4 fruit fly cellular contexts compared by ENCODE assay signal in the genomic region with DNA sequence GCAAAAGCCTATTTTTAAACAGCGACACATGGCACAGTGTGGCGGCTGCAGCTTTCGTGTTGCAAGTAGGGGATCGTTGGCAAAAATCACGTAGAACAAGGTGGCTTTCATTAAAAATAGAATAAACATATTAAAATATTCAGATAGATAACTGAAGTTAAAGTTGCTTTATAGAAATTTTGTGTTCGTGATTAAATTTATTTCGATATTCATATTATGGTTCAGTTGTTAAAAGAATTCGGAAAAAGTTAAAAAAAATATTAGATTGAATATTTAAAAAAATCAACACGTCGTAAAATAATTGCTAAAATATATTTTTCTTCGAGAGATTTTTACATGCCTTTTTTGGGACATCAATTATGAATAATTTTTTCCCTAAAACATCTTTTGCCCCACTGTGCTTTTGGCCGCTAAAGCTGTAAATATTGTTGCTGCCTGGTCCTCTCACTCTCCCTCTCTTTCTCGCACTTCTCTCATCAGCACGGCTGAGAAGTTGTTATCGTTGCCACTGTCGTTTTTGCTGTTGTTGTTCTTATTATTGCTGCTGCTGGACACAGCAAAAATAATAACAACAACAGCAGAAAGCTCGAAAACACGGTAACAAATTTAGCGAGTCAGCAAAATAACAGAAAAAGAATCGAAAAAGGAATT.
TF ChIP-seq lines count a peak whose summit lies in the region.

No protein-coding gene starts in this region.

TF ChIP-seq in whole organism, embryonic, 481 proteins besides CTCF, POLR2A, EP300 and RAD21 (continued from another document and continues in another):
- TF ChIP-seq Xrp1 (GFP tag; IDR thresholded peaks at IDR 0.05; lab: Robert Waterston, UW) = peak; percentile 80
- TF ChIP-seq Scr (GFP tag; IDR thresholded peaks at IDR 0.05; lab: Robert Waterston, UW; ENCODE audit: partially characterized antibody) = no peak
- TF ChIP-seq CG5180 (GFP tag; optimal IDR thresholded peaks at IDR 0.05; lab: Kevin White, UChicago) = peak; percentile 84
- peak; percentile 92 for TF ChIP-seq Hmr (GFP tag; optimal IDR thresholded peaks at IDR 0.05; lab: Kevin White, UChicago)
- peak; percentile 80 for TF ChIP-seq Nf-YB (GFP tag; optimal IDR thresholded peaks at IDR 0.05; lab: Kevin White, UChicago)
- no peak; the same call in 1 of the 2 replicates for TF ChIP-seq Dip2 (GFP tag; IDR thresholded peaks at IDR 0.05; lab: Robert Waterston, UW)
- peak; percentile 60 for TF ChIP-seq CG5953 (GFP tag; IDR thresholded peaks at IDR 0.05; lab: Robert Waterston, UW)
- TF ChIP-seq CG6654 (GFP tag; optimal IDR thresholded peaks at IDR 0.05; lab: Kevin White, UChicago) = peak; percentile 84
- peak; percentile 79 for TF ChIP-seq ci (GFP tag; IDR thresholded peaks at IDR 0.05; lab: Robert Waterston, UW)
- peak; percentile 91 for TF ChIP-seq YL-1 (GFP tag; optimal IDR thresholded peaks at IDR 0.05; lab: Kevin White, UChicago)
- TF ChIP-seq CG15011 (GFP tag; optimal IDR thresholded peaks at IDR 0.05; lab: Kevin White, UChicago) = peak; percentile 86
- peak; percentile 85 for TF ChIP-seq Hsf (GFP tag; optimal IDR thresholded peaks at IDR 0.05; lab: Kevin White, UChicago)
- TF ChIP-seq MESR4 (GFP tag; optimal IDR thresholded peaks at IDR 0.05; lab: Kevin White, UChicago) = no peak
- TF ChIP-seq BtbVII (GFP tag; optimal IDR thresholded peaks at IDR 0.05; lab: Kevin White, UChicago) = peak; percentile 83
- peak; percentile 88 for TF ChIP-seq CG30431 (GFP tag; optimal IDR thresholded peaks at IDR 0.05; lab: Kevin White, UChicago)
- peak; percentile 70 for TF ChIP-seq klu (GFP tag; IDR thresholded peaks at IDR 0.05; lab: Robert Waterston, UW)
- TF ChIP-seq da (GFP tag; optimal IDR thresholded peaks at IDR 0.05; lab: Kevin White, UChicago) = no peak
- peak; percentile 85 for TF ChIP-seq CG10462 (GFP tag; optimal IDR thresholded peaks at IDR 0.05; lab: Kevin White, UChicago)
- no peak for TF ChIP-seq fru (optimal IDR thresholded peaks at IDR 0.05; lab: Kevin White, UChicago)
- peak; percentile 59; the same call in 1 of the 2 replicates for TF ChIP-seq ham (GFP tag; IDR thresholded peaks at IDR 0.05; lab: Robert Waterston, UW)
- TF ChIP-seq CG30020 (tag; optimal IDR thresholded peaks at IDR 0.05; lab: Kevin White, UChicago) = peak; percentile 73
- peak; percentile 65; the same call in 1 of the 2 replicates for TF ChIP-seq danr (GFP tag; IDR thresholded peaks at IDR 0.05; lab: Robert Waterston, UW)
- TF ChIP-seq Jarid2 (GFP tag; optimal IDR thresholded peaks at IDR 0.05; lab: Kevin White, UChicago) = peak; percentile 58
- peak; percentile 55; the same call in 1 of the 2 replicates for TF ChIP-seq CG4730 (GFP tag; IDR thresholded peaks at IDR 0.05; lab: Robert Waterston, UW)
- peak; percentile 71 for TF ChIP-seq nom (GFP tag; optimal IDR thresholded peaks at IDR 0.05; lab: Kevin White, UChicago)
- TF ChIP-seq CG32532 (GFP tag; IDR thresholded peaks at IDR 0.05; lab: Robert Waterston, UW) = peak; percentile 84
- peak; percentile 38 for TF ChIP-seq NC2β (GFP tag; optimal IDR thresholded peaks at IDR 0.05; lab: Kevin White, UChicago)
- TF ChIP-seq Tbp (GFP tag; optimal IDR thresholded peaks at IDR 0.05; lab: Kevin White, UChicago) = no peak
- TF ChIP-seq Hmx (GFP tag; optimal IDR thresholded peaks at IDR 0.05; lab: Kevin White, UChicago) = peak; percentile 56
- TF ChIP-seq unc-4 (GFP tag; IDR thresholded peaks at IDR 0.05; lab: Robert Waterston, UW; ENCODE audit: partially characterized antibody) = no peak

TF ChIP-seq in whole organism, prepupa, 60 proteins besides CTCF, POLR2A, EP300 and RAD21 (continued from another document and continues in another):
- no peak for TF ChIP-seq fd85E (GFP tag; optimal IDR thresholded peaks at IDR 0.05; lab: Kevin White, UChicago)
- TF ChIP-seq Ets96B (tag; optimal IDR thresholded peaks at IDR 0.05; lab: Kevin White, UChicago) = peak; percentile 88
- peak; percentile 78 for TF ChIP-seq dsx (GFP tag; optimal IDR thresholded peaks at IDR 0.05; lab: Kevin White, UChicago; ENCODE audit: poor library complexity, severe bottlenecking)
- TF ChIP-seq Hr4 (GFP tag; optimal IDR thresholded peaks at IDR 0.05; lab: Kevin White, UChicago) = peak; percentile 95
- TF ChIP-seq Eip78C (GFP tag; lab: Kevin White, UChicago) = peak; percentile 98
- peak; percentile 66 for TF ChIP-seq CG1621 (tag; optimal IDR thresholded peaks at IDR 0.05; lab: Kevin White, UChicago)
- TF ChIP-seq fd59A (GFP tag; optimal IDR thresholded peaks at IDR 0.05; lab: Kevin White, UChicago) = peak; percentile 93
- TF ChIP-seq salr (GFP tag; optimal IDR thresholded peaks at IDR 0.05; lab: Kevin White, UChicago) = peak; percentile 31 to 99
- peak; percentile 90 for TF ChIP-seq Lpt (GFP tag; optimal IDR thresholded peaks at IDR 0.05; lab: Kevin White, UChicago)
- peak; percentile 81 for TF ChIP-seq Smox (GFP tag; optimal IDR thresholded peaks at IDR 0.05; lab: Kevin White, UChicago)
- peak; percentile 55 for TF ChIP-seq CG8319 (GFP tag; optimal IDR thresholded peaks at IDR 0.05; lab: Kevin White, UChicago)
- no peak for TF ChIP-seq Hr38 (GFP tag; optimal IDR thresholded peaks at IDR 0.05; lab: Kevin White, UChicago)
- TF ChIP-seq CG34406 (GFP tag; optimal IDR thresholded peaks at IDR 0.05; lab: Kevin White, UChicago) = peak; percentile 90
- TF ChIP-seq CG6808 (GFP tag; optimal IDR thresholded peaks at IDR 0.05; lab: Kevin White, UChicago) = peak; percentile 93
- peak; percentile 87 for TF ChIP-seq CG16779 (tag; optimal IDR thresholded peaks at IDR 0.05; lab: Kevin White, UChicago)
- TF ChIP-seq CG32006 (GFP tag; optimal IDR thresholded peaks at IDR 0.05; lab: Kevin White, UChicago) = peak; percentile 99
- peak; percentile 93 for TF ChIP-seq spab (GFP tag; optimal IDR thresholded peaks at IDR 0.05; lab: Kevin White, UChicago)
- TF ChIP-seq topi (GFP tag; optimal IDR thresholded peaks at IDR 0.05; lab: Kevin White, UChicago) = peak; percentile 90
- peak; percentile 81 for TF ChIP-seq CG31627 (GFP tag; optimal IDR thresholded peaks at IDR 0.05; lab: Kevin White, UChicago)
- peak; percentile 86 for TF ChIP-seq Eip75B (GFP tag; optimal IDR thresholded peaks at IDR 0.05; lab: Kevin White, UChicago)
- TF ChIP-seq CG3919 (GFP tag; optimal IDR thresholded peaks at IDR 0.05; lab: Kevin White, UChicago) = peak; percentile 90
- TF ChIP-seq Ets21C (GFP tag; optimal IDR thresholded peaks at IDR 0.05; lab: Kevin White, UChicago) = peak; percentile 71
- TF ChIP-seq Hr39 (GFP tag; optimal IDR thresholded peaks at IDR 0.05; lab: Kevin White, UChicago) = peak; percentile 81
- peak; percentile 96 for TF ChIP-seq CG8119 (GFP tag; IDR thresholded peaks at IDR 0.05; lab: Robert Waterston, UW)
- peak; percentile 95 for TF ChIP-seq net (GFP tag; optimal IDR thresholded peaks at IDR 0.05; lab: Kevin White, UChicago)
- peak; percentile 86 for TF ChIP-seq acj6 (GFP tag; optimal IDR thresholded peaks at IDR 0.05; lab: Kevin White, UChicago)
- TF ChIP-seq CG8632 (GFP tag; optimal IDR thresholded peaks at IDR 0.05; lab: Kevin White, UChicago) = peak; percentile 93
- peak; percentile 82 for TF ChIP-seq Gug (GFP tag; IDR thresholded peaks at IDR 0.05; lab: Robert Waterston, UW)
- TF ChIP-seq Sox102F (GFP tag; optimal IDR thresholded peaks at IDR 0.05; lab: Kevin White, UChicago) = peak; percentile 77
- TF ChIP-seq CG11762 (GFP tag; optimal IDR thresholded peaks at IDR 0.05; lab: Kevin White, UChicago; ENCODE audit: insufficient read depth) = peak; percentile 84
- TF ChIP-seq CG6792 (GFP tag; optimal IDR thresholded peaks at IDR 0.05; lab: Kevin White, UChicago) = peak; percentile 86

TF ChIP-seq in whole organism, pupa, 21 proteins besides CTCF, POLR2A, EP300 and RAD21 (continued from another document):
- TF ChIP-seq rn (GFP tag; IDR thresholded peaks at IDR 0.05; lab: Robert Waterston, UW) = peak; percentile 61; the same call in 1 of the 2 replicates
- TF ChIP-seq D1 (tag; optimal IDR thresholded peaks at IDR 0.05; lab: Kevin White, UChicago) = peak; percentile 90
TF ChIP-seq in whole organism, pupa: peak in this region for 20.

TF ChIP-seq in whole organism, wandering third instar larva, 38 proteins besides CTCF, POLR2A, EP300 and RAD21 (continued from another document):
- TF ChIP-seq dl (GFP tag; optimal IDR thresholded peaks at IDR 0.05; lab: Kevin White, UChicago; ENCODE audit: insufficient read depth in 1 of 2, partially characterized antibody in 2 of 2) (peak; percentile 56 to 61), h (GFP tag; optimal IDR thresholded peaks at IDR 0.05; lab: Kevin White, UChicago) (peak; percentile 39), CG32264 (GFP tag; optimal IDR thresholded peaks at IDR 0.05; lab: Kevin White, UChicago) (no peak), tai (GFP tag; optimal IDR thresholded peaks at IDR 0.05; lab: Kevin White, UChicago) (peak; percentile 18), Hr83 (GFP tag; optimal IDR thresholded peaks at IDR 0.05; lab: Kevin White, UChicago; ENCODE audit: poor library complexity, severe bottlenecking) (no peak), foxo (GFP tag; optimal IDR thresholded peaks at IDR 0.05; lab: Kevin White, UChicago) (peak in 1 of 2 experiments; percentile 82), dsf (GFP tag; optimal IDR thresholded peaks at IDR 0.05; lab: Kevin White, UChicago; ENCODE audit: borderline replicate concordance) (no peak), dmrt93B (GFP tag; optimal IDR thresholded peaks at IDR 0.05; lab: Kevin White, UChicago) (peak; percentile 75), br (GFP tag; optimal IDR thresholded peaks at IDR 0.05; lab: Kevin White, UChicago) (peak; percentile 74), usp (GFP tag; optimal IDR thresholded peaks at IDR 0.05; lab: Kevin White, UChicago) (no peak), Dfd (GFP tag; optimal IDR thresholded peaks at IDR 0.05; lab: Kevin White, UChicago) (no peak), GATAd (GFP tag; optimal IDR thresholded peaks at IDR 0.05; lab: Kevin White, UChicago) (no peak), Hnf4 (GFP tag; optimal IDR thresholded peaks at IDR 0.05; lab: Kevin White, UChicago) (peak; percentile 26), pan (optimal IDR thresholded peaks at IDR 0.05; lab: Kevin White, UChicago) (no peak), fru (GFP tag; optimal IDR thresholded peaks at IDR 0.05; lab: Kevin White, UChicago) (peak; percentile 65), woc (GFP tag; optimal IDR thresholded peaks at IDR 0.05; lab: Kevin White, UChicago) (no peak), Mio (GFP tag; optimal IDR thresholded peaks at IDR 0.05; lab: Kevin White, UChicago) (no peak)
